Fruit fly (Drosophila melanogaster) Kc167 (cell line): Measurements from ENCODE around the gene PGRP-LF.

Source experiments
- Myc ChIP-seq: fragments of >200 bp; optimal IDR thresholded peaks from 2 replicates; lab custom pipeline; 2017; ENCODE audit warnings: missing external identifiers
- Sin3A ChIP-seq: fragments of >200 bp; optimal IDR thresholded peaks from 2 replicates; lab custom pipeline; 2018; ENCODE audit warnings: missing external identifiers
- h ChIP-seq: fragments of >200 bp; optimal IDR thresholded peaks from 3 replicates; lab custom pipeline; 2018; ENCODE audit warnings: missing external identifiers
- insv ChIP-seq: fragments of >200 bp; optimal IDR thresholded peaks from 3 replicates; lab custom pipeline; 2018; ENCODE audit warnings: missing external identifiers
- psq ChIP-seq: fragments of >200 bp; optimal IDR thresholded peaks from 2 replicates; lab custom pipeline; 2017; ENCODE audit warnings: missing external identifiers
- ttk ChIP-seq: sonication (Bioruptor generic); optimal IDR thresholded peaks from 2 replicates; lab custom pipeline; 2017; ENCODE audit warnings: missing external identifiers

Gene PGRP-LF

DNA sequence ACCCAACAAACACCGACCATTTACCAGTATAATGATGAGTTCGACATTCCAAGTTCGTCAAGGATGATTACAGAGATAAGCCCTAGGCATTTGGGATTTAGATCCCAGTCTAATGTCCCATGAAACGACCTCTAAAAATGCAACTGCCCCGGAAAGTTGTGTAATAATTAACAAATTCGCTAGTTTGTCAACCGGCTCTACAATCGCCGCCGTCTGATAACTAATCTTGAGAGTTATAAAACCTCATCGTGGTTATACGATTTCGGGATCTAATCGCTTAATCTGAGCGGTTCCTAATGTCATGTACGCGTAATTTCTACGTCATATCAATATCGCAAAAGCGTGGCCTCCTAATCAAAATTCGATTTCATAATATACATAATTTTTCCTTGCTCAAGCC, 6.1 kb downstream of the PGRP-LF start:
- TF ChIP-seq Sin3A (lab: Kevin White, UChicago) (no peak), ttk (lab: Kevin White, UChicago) (no peak), h (lab: Kevin White, UChicago) (no peak), insv (lab: Kevin White, UChicago) (no peak), Myc (lab: Kevin White, UChicago) (no peak), psq (no peak)

DNA sequence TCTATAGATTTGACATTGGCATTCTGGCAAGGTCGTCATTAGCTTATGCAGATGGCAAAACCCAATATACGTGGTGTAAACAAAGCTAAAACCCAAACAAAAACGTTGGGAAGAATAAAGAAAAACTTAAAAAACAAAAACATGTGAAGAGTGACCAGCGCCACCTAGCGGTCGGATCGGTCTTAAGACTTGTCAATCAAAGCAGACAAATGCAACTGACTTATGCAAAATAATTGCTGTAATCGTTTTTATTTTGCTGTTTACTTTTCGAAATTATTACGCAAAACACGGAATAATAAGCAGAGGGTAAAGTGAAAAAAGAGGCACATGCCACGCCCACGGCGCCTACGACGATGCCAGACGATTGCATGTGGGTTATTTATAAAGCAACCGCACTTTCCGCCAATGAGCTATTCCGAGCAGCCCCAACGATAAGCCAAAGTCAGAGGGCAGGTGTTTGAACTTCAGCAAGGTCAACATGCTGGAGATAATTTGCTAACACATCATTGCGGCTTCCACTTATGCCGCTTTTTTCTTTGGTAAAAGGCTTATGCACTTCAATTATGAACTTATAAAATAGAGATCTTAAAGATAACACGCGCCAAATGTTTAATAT, 6.8 kb downstream of the PGRP-LF start:
- TF ChIP-seq Sin3A (lab: Kevin White, UChicago) (no peak), ttk (lab: Kevin White, UChicago) (no peak), insv (lab: Kevin White, UChicago) (no peak), psq (no peak)

DNA sequence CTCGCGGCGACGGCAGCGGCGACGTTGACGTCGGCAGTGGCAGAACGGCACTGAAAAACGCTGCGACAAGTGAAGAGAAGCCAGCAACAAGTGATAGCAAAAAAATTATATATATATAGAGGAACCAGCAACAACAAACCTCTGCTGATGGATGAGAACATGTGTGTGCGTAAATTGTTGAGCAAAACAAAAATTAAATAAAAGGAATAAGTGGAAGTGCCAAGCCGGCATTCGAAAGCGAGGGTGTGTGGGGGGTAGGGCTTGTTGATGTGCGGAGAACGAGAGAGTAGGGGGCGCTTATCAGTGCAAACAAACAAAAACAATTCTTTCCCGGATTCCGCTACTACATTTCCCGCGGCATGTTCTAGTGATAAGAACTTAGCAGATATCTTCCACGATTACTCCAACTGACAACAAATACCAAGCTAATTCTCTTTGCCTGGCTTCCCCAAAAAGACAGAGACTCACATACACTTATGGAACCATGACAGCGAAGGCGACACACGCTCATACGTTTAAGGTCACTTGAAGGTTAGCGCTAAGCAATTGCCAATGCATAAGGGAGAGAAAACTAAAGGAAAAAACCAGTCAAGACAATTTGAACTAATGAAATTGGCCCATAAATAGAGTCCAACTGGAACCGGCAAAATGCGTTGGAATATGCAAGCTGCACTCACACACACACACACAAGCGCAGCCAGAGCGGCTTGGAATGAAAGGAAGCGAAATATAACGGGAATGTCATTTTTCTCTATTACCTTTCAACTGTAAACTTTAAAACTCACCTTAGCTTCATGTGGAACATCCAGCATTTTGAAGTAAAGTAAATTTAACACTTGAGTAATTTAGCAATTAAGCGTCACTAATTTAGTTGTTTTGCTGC, 8.7 kb downstream of the PGRP-LF start:
- TF ChIP-seq Myc (lab: Kevin White, UChicago) (no peak), h (lab: Kevin White, UChicago) (no peak), Sin3A (lab: Kevin White, UChicago) (no peak), psq (no peak), ttk (lab: Kevin White, UChicago) (no peak), insv (lab: Kevin White, UChicago) (no peak)

DNA sequence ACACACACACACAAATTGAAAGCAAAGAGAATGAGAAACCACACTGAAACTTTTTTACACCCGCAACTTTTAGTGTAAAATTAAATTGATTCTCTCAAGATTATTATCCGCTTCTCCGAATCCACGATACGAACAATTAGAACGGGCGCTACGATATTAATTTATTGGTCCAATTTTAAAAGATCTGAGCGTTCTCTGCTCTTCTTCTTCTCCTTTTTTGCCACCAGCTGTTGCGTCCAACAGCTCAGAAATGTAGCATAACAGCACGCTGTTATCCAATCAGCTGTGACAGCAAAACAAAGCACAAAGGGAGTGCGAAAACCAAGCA, 9.3 kb downstream of the PGRP-LF start, which contains the start of the genes UGP and Svip:
UGP (minus strand) TSS at position 223 of the 328 bp plus-strand sequence.
Svip (plus strand) TSS at position 287 of the 328 bp plus-strand sequence.
- no peak for TF ChIP-seq Sin3A (lab: Kevin White, UChicago)
- TF ChIP-seq psq, result no peak
- no peak for TF ChIP-seq ttk (lab: Kevin White, UChicago)
- no peak for TF ChIP-seq h (lab: Kevin White, UChicago)
- no peak for TF ChIP-seq insv (lab: Kevin White, UChicago)
- no peak for TF ChIP-seq Myc (lab: Kevin White, UChicago)

DNA sequence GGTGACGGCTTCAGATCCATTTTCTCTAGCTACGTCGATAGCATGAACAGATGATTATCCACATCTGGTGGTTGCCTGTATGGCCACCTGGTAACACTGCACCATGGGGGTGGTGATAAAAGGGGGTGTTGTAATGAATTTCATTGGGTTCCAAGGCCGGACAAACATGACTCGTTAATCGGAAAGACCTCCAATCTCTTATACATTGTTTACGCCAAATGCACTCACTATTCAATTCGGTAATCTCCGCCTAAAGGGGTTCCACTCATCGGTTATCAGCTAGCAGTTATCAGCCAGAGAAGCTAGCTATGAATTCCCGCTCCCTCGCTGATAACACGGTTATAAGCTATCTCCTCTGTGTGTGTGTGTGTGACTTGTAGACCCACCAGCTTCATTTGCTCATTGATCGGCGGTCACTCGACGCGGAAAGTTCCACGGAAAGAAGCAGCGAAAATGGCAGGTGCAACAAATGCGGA, 10.8 kb downstream of the PGRP-LF start, which contains the start of gene Pdxk:
Pdxk (plus strand) TSS at position 100 of the 476 bp plus-strand sequence.
- TF ChIP-seq Myc (lab: Kevin White, UChicago), result no peak
- no peak for TF ChIP-seq Sin3A (lab: Kevin White, UChicago)
- TF ChIP-seq h (lab: Kevin White, UChicago), result no peak
- no peak for TF ChIP-seq psq
- TF ChIP-seq ttk (lab: Kevin White, UChicago), result no peak
- no peak for TF ChIP-seq insv (lab: Kevin White, UChicago)

DNA sequence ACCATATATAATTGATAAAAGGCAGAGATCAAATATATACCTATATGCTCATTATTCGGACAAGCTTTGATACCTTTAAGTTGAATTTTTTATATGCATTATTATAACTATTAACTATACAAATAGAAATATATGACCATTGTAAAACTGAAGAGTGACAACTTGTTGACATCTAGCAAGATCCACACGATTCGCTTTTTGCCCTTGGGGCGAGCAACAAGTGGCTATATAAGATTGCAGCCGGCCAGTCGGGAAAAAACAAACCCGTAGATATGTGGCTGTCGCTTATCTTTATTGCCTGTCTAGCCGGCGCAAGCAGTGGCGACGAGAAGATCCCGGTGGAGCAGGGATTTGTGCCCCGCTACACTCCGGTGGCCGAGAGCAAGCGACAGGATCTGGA, 12.5 kb downstream of the PGRP-LF start, which contains the start of gene CG34456:
CG34456 (plus strand) TSS at position 215 of the 400 bp plus-strand sequence.
- TF ChIP-seq ttk (lab: Kevin White, UChicago) (no peak), psq (no peak), Sin3A (lab: Kevin White, UChicago) (no peak), Myc (lab: Kevin White, UChicago) (no peak), h (lab: Kevin White, UChicago) (no peak), insv (lab: Kevin White, UChicago) (no peak)

DNA sequence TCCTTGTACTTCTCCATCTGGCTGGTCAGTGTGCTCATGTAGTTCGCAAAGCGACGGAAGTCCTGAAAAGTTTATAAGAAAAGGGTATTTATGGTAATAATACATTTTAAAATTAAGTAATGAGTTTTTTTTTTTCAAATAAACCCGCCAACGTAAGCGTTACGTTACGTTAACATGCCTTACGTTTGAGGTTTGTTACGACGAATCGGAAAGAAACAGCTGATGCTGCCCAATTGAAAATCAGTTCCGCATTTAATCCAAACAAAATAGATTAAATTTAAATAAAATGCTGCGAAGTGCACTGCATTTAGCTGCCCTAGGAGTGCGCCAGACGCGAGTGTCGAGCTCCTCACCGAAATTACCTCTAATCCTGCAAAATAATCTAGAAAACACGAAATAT, 14.7 kb downstream of the PGRP-LF start, which contains the start of gene mRRF1:
mRRF1 (plus strand) TSS at position 220 of the 400 bp plus-strand sequence.
- TF ChIP-seq Myc (lab: Kevin White, UChicago) (no peak), psq (no peak), ttk (lab: Kevin White, UChicago) (no peak), h (lab: Kevin White, UChicago) (no peak), insv (lab: Kevin White, UChicago) (no peak), Sin3A (lab: Kevin White, UChicago) (no peak)

DNA sequence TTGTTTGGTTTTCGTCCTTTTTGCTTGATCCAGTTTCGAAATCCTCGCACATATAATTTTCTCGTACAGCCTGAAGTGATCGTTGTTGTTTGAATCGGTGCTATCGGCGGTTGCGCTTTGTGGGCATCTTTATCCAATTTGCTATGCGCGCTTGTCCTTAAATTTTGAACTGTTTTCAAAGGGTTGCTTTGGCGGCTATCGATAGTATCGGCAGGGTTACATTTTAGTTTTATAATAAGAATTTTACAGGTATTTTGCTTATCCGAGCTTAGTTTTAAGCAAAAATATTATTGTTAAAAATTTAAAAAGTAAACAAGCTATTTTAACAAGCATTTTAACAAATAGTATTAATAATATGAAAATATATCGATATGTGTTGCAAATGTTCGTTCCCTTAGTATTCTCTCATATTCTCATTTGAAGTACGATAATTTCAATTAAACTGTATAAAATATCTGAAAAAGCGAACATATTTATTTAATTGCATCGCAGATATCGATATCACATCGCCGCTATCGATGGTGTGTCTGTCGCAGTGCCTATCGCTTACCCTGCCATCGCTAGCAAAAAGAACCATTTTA, 17.5 kb downstream of the PGRP-LF start, which contains the start of the genes Klp67A and CG4452:
Klp67A (minus strand) TSS at position 197 of the 581 bp plus-strand sequence.
CG4452 (plus strand) TSS at position 528 of the 581 bp plus-strand sequence.
- TF ChIP-seq Sin3A (lab: Kevin White, UChicago) (no peak), psq (peak; percentile 70)

DNA sequence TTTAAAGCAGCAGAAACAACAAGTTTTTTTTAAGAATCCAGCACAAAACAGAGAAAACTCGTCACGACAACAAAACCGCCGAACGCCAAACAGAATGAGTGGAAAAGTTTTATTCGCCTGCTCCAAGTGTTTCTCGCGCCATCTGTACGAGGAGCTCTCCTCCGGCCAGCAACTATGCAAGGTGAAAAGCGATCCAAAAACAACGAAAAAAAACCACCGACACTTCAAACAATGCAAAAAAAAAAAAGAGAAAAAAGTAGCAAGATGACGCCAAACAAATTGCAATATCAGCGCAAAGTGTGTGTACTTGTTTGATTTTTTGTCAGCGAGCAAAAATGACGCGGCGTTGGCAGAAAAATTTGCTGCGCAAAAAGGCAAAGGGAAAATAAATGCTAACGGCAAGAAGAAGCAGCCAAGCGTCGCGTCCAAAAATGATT, 18.0 kb downstream of the PGRP-LF start:
- TF ChIP-seq Sin3A (lab: Kevin White, UChicago) (no peak), insv (lab: Kevin White, UChicago) (no peak), ttk (lab: Kevin White, UChicago) (no peak), psq (no peak)

DNA sequence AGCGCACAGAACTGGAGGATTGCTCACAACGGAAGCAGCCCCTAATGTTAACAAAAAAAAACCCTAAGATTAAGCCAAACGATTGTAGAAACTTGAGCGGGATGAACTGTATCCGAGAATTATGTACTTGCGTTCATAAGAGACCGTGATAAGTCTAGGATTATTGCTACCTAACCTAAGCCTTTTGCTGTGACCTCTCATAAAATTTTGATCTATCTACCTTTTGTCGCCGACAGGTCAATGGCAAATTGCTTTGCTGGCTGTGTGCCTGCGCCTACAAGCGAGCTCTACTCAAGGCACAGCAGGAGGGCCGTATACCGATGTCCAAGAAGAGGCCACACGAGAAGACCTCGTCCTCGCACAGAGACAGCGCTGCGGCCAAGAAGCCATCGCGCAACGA, 19.3 kb downstream of the PGRP-LF start:
- no peak for TF ChIP-seq ttk (lab: Kevin White, UChicago)
- no peak for TF ChIP-seq Sin3A (lab: Kevin White, UChicago)
- TF ChIP-seq psq, result no peak
- no peak for TF ChIP-seq h (lab: Kevin White, UChicago)
- TF ChIP-seq insv (lab: Kevin White, UChicago), result no peak
- TF ChIP-seq Myc (lab: Kevin White, UChicago), result no peak

DNA sequence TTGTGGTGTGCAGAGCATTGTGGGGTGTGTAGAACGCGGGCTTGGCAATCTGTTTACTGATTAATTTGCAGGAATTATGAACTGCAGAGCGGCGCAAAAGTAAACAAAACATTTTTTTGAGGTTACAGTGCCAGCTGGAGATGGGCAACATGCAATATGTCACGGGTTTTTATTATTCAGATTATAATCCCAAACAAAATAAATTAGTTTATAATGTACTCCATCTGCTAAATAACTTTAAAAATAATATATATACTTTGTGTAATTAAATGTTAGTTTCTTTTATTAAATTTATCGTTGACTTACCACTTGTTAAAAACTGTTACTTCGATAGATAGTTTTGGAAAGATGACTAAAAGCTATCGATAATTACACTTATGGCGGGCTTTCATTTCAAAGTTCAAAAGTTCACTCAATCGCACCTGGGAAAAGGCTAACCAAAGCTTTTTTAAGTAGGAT, 21.5 kb downstream of the PGRP-LF start, which contains the start of gene Fdx1:
Fdx1 (minus strand) TSS at position 332 of the 459 bp plus-strand sequence.
- TF ChIP-seq h (lab: Kevin White, UChicago) (no peak), Myc (lab: Kevin White, UChicago) (no peak), insv (lab: Kevin White, UChicago) (no peak), ttk (lab: Kevin White, UChicago) (no peak), psq (no peak), Sin3A (lab: Kevin White, UChicago) (no peak)
